Fruit fly (Drosophila melanogaster): ENCODE data around the gene CG10874.

Gene CG10874

DNA sequence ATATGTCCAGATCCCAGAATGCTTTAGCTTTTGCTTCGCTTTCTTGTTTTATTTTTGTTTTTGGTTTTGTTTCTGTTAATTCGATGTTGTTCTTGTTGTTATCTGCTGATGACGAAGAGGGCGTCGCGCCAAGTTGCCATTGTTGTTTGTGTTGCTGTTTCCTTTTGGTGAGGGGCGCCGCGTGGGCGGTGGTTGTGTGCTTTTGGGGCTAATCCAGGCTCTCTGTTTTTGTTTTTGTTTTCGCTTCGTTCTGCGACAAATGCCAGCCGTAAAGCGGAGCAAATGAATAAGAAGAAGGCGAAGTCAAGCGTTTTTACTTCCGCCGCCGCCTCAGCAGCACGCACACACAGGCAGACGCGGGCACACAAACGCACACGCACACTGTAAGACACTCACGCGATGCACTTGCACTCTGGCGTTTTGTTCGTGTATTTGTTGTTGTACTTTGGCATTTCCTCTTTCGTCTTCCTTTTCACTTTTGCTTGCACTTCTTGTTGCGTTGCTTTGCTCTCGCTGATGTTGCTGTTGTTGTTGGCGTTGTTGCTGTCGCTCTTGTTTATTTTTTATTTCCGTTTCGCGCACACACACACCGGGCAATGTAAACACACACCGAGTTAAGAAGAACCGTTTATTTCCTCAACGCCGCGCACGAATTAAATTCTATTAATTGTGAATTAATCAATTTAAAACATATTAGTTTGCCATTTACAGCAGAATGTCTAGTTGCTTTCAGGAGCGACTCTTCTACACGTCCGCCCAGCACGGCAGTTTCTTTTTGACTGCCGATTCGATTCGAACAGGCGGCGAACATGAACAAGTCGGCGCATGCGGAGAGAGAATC is 14.0 kb downstream of the CG10874 start, which contains the start of gene aop:
TSS of gene aop (minus strand) at position 786 of the 841 bp plus-strand sequence.
- TF ChIP-seq CG8301 (tag; optimal IDR thresholded peaks at IDR 0.05) = peak; percentile 10
- peak; percentile 30 for TF ChIP-seq Snoo (tag; optimal IDR thresholded peaks at IDR 0.05)
- TF ChIP-seq CG8159 (tag; optimal IDR thresholded peaks at IDR 0.05) = peak; percentile 24
- TF ChIP-seq rn (GFP tag; IDR thresholded peaks at IDR 0.05) = 0 out of 2 replicates have a peak, but pooled peaks have one; percentile 36
- TF ChIP-seq CG9948 (tag; optimal IDR thresholded peaks at IDR 0.05) = peak; percentile 5
- peak; percentile 38 for TF ChIP-seq Pif1A (GFP tag; optimal IDR thresholded peaks at IDR 0.05)
- TF ChIP-seq CG12605 (GFP tag; IDR thresholded peaks at IDR 0.05) = no peak
- TF ChIP-seq CG14655 (GFP tag; optimal IDR thresholded peaks at IDR 0.05) = peak; percentile 30
- TF ChIP-seq CG15710 (tag; optimal IDR thresholded peaks at IDR 0.05) = no peak
- TF ChIP-seq CG10348 (GFP tag; IDR thresholded peaks at IDR 0.05) = no peak
- peak; percentile 44 for TF ChIP-seq Pif1B (GFP tag; optimal IDR thresholded peaks at IDR 0.05)
- peak; percentile 77 for TF ChIP-seq EcR (GFP tag; optimal IDR thresholded peaks at IDR 0.05)
- TF ChIP-seq CG13204 (GFP tag; optimal IDR thresholded peaks at IDR 0.05) = peak; percentile 57
- peak; percentile 22 for TF ChIP-seq gl (tag; optimal IDR thresholded peaks at IDR 0.05)
- TF ChIP-seq CG4496 (GFP tag; IDR thresholded peaks at IDR 0.05) = 0 out of 3 replicates have a peak, but pooled peaks have one; percentile 23
- peak; percentile 42 for TF ChIP-seq CG34367 (tag; optimal IDR thresholded peaks at IDR 0.05)

DNA sequence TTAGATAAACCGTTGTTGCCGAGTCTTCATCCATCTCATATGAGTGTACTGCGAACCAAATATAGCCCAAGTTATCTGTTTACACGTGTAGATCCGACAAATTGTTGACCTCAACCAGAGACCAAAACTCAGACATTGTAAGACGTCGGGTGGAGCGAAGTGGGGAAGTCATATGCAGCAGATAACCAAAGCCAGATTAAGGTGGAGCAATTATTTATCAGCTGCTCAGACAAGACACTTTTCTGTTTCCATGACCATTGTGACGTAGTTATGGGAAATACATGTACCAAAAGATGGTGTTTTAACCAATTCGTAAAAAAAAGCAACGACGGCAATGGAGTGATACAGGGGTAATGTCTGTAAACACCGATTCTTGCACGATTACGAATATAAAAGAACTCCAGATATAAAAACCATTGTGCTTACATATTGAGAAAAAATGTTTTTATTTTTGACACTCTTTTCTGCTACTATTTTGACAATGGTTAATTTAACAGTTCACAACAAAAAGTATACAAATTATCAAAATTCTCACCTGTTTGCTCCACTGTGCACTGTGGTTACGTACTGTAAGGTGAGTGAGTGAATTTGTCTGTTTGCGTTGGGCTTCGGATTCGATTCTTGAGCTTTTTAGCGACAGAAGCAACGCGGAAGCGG is 14.7 kb downstream of the CG10874 start:
- TF ChIP-seq Ets98B (GFP tag; IDR thresholded peaks at IDR 0.05) (no peak), CG17806 (tag; optimal IDR thresholded peaks at IDR 0.05) (peak; percentile 41), D1 (tag; optimal IDR thresholded peaks at IDR 0.05) (no peak), CG12605 (GFP tag; IDR thresholded peaks at IDR 0.05) (no peak), CG8159 (tag; optimal IDR thresholded peaks at IDR 0.05) (peak; percentile 66), CG14655 (GFP tag; optimal IDR thresholded peaks at IDR 0.05) (peak; percentile 58), CG32121 (GFP tag; IDR thresholded peaks at IDR 0.05) (no peak), CG34367 (tag; optimal IDR thresholded peaks at IDR 0.05) (peak; percentile 41), CG4496 (GFP tag; IDR thresholded peaks at IDR 0.05) (peak; percentile 69; the same call in 2 of the 3 replicates), CG15710 (tag; optimal IDR thresholded peaks at IDR 0.05) (peak; percentile 45), CG13204 (GFP tag; optimal IDR thresholded peaks at IDR 0.05) (no peak), Pif1B (GFP tag; optimal IDR thresholded peaks at IDR 0.05) (peak; percentile 64), CG8301 (tag; optimal IDR thresholded peaks at IDR 0.05) (peak; percentile 50), CG10348 (GFP tag; IDR thresholded peaks at IDR 0.05) (no peak), Snoo (tag; optimal IDR thresholded peaks at IDR 0.05) (peak; percentile 75), EcR (GFP tag; optimal IDR thresholded peaks at IDR 0.05) (no peak), rn (GFP tag; IDR thresholded peaks at IDR 0.05) (peak; percentile 33; the same call in 1 of the 2 replicates), fd96Ca (GFP tag; IDR thresholded peaks at IDR 0.05) (no peak), CG9948 (tag; optimal IDR thresholded peaks at IDR 0.05) (peak; percentile 42), Pif1A (GFP tag; optimal IDR thresholded peaks at IDR 0.05) (peak; percentile 68), gl (tag; optimal IDR thresholded peaks at IDR 0.05) (no peak)

DNA sequence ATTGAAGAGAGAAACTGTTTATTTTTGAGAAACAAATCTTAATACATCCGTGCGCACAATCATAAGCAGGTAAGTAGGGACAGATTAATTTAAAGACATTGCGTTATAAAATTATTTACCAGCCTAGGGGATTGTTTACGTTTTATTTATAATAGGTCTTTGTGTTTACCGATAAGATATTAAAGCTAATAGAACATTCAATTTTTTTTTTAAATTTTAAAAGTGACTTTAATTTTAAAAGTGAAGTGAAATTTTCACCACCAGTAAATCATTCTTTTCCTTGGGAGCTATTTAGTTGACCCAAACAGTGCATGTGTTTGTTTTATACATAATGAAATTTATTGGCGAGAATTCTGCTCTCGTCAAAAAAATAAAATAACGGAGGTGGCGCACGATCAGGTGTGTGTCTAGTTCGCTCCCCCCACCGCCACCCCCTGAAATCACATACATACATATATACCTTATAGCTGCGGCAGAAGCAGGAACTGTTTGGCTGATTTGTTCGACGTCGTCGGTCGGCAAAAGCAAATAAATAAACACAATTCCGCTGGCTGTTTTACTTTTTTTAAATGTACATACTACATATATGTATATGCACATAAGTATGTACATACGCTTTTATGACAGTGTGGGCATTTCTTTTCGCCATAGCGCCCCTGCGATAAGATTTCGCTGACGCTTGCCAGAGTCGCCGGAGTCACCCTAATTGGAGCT is 16.1 kb downstream of the CG10874 start:
- TF ChIP-seq CG15710 (tag; optimal IDR thresholded peaks at IDR 0.05) = peak; percentile 52
- peak; percentile 17; the same call in 1 of the 3 replicates for TF ChIP-seq fd96Ca (GFP tag; IDR thresholded peaks at IDR 0.05)
- TF ChIP-seq Pif1A (GFP tag; optimal IDR thresholded peaks at IDR 0.05) = peak; percentile 53
- TF ChIP-seq CG17806 (tag; optimal IDR thresholded peaks at IDR 0.05) = peak; percentile 33
- peak; percentile 44; the same call in 2 of the 3 replicates for TF ChIP-seq CG4496 (GFP tag; IDR thresholded peaks at IDR 0.05)
- TF ChIP-seq CG8301 (tag; optimal IDR thresholded peaks at IDR 0.05) = peak; percentile 46
- TF ChIP-seq D1 (tag; optimal IDR thresholded peaks at IDR 0.05) = peak; percentile 49
- TF ChIP-seq Snoo (tag; optimal IDR thresholded peaks at IDR 0.05) = peak; percentile 20
- TF ChIP-seq CG9948 (tag; optimal IDR thresholded peaks at IDR 0.05) = peak; percentile 46
- peak; percentile 45 for TF ChIP-seq CG32121 (GFP tag; IDR thresholded peaks at IDR 0.05)
- TF ChIP-seq CG12605 (GFP tag; IDR thresholded peaks at IDR 0.05) = peak; percentile 73
- no peak for TF ChIP-seq CG10348 (GFP tag; IDR thresholded peaks at IDR 0.05)
- TF ChIP-seq CG8159 (tag; optimal IDR thresholded peaks at IDR 0.05) = peak; percentile 73
- TF ChIP-seq CG13204 (GFP tag; optimal IDR thresholded peaks at IDR 0.05) = peak; percentile 60
- TF ChIP-seq Ets98B (GFP tag; IDR thresholded peaks at IDR 0.05) = peak; percentile 23; the same call in 1 of the 2 replicates
- peak; percentile 63 for TF ChIP-seq CG14655 (GFP tag; optimal IDR thresholded peaks at IDR 0.05)
- TF ChIP-seq gl (tag; optimal IDR thresholded peaks at IDR 0.05) = peak; percentile 56
- peak; percentile 60 for TF ChIP-seq Pif1B (GFP tag; optimal IDR thresholded peaks at IDR 0.05)
- TF ChIP-seq rn (GFP tag; IDR thresholded peaks at IDR 0.05) = no peak
- TF ChIP-seq CG34367 (tag; optimal IDR thresholded peaks at IDR 0.05) = peak; percentile 38
- no peak for TF ChIP-seq EcR (GFP tag; optimal IDR thresholded peaks at IDR 0.05)

dm6 chr2L:2175090-2175830 is 16.9 kb downstream of the CG10874 start:
- peak; percentile 86 for TF ChIP-seq CG13204 (GFP tag; optimal IDR thresholded peaks at IDR 0.05)
- peak; percentile 94 for TF ChIP-seq EcR (GFP tag; optimal IDR thresholded peaks at IDR 0.05)
- peak; percentile 15 for TF ChIP-seq CG8159 (tag; optimal IDR thresholded peaks at IDR 0.05)
- TF ChIP-seq CG14655 (GFP tag; optimal IDR thresholded peaks at IDR 0.05) = peak; percentile 23
- peak; percentile 58 for TF ChIP-seq Pif1B (GFP tag; optimal IDR thresholded peaks at IDR 0.05)
- 0 out of 3 replicates have a peak, but pooled peaks have one; percentile 26 for TF ChIP-seq fd96Ca (GFP tag; IDR thresholded peaks at IDR 0.05)
- TF ChIP-seq CG15710 (tag; optimal IDR thresholded peaks at IDR 0.05) = peak; percentile 35
- TF ChIP-seq CG9948 (tag; optimal IDR thresholded peaks at IDR 0.05) = peak; percentile 46
- no peak for TF ChIP-seq D1 (tag; optimal IDR thresholded peaks at IDR 0.05)
- TF ChIP-seq CG17806 (tag; optimal IDR thresholded peaks at IDR 0.05) = peak; percentile 32
- TF ChIP-seq Snoo (tag; optimal IDR thresholded peaks at IDR 0.05) = peak; percentile 3
- TF ChIP-seq rn (GFP tag; IDR thresholded peaks at IDR 0.05) = 0 out of 2 replicates have a peak, but pooled peaks have one; percentile 49
- TF ChIP-seq Ets98B (GFP tag; IDR thresholded peaks at IDR 0.05) = no peak; the same call in 1 of the 2 replicates
- TF ChIP-seq CG32121 (GFP tag; IDR thresholded peaks at IDR 0.05) = peak; percentile 37; the same call in 1 of the 2 replicates
- peak; percentile 46 for TF ChIP-seq CG12605 (GFP tag; IDR thresholded peaks at IDR 0.05)
- TF ChIP-seq gl (tag; optimal IDR thresholded peaks at IDR 0.05) = no peak
- peak; percentile 19 for TF ChIP-seq Pif1A (GFP tag; optimal IDR thresholded peaks at IDR 0.05)
- no peak for TF ChIP-seq CG8301 (tag; optimal IDR thresholded peaks at IDR 0.05)
- TF ChIP-seq CG4496 (GFP tag; IDR thresholded peaks at IDR 0.05) = peak; percentile 49; the same call in 2 of the 3 replicates
- no peak for TF ChIP-seq CG34367 (tag; optimal IDR thresholded peaks at IDR 0.05)
- no peak for TF ChIP-seq CG10348 (GFP tag; IDR thresholded peaks at IDR 0.05)
